Worm (Caenorhabditis elegans): ENCODE data around the gene str-18.

DNA sequence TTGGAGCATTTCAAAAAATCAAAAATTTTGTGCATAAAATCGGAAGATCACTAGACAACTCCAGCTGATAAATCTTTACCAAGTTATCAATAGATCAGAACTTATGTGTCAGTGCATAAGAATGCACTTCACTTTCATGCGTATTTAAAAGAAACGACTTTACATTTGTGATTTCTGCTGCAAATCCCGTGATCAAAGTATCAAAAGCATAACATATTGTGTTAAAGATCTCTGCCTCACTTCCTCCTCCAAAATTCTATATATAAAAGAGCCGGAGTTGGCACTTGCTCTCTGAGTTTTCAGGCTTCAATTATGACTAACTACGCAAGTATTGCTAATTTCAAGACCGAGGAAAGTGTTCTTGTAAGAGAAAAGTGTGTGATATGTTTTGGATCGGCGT is 48.1 kb downstream of the str-18 start, which contains the start of gene nhr-198:
- TF ChIP-seq cog-1 (tag; optimal IDR thresholded peaks at IDR 0.05) (no peak), ztf-23 (GFP tag; IDR thresholded peaks at IDR 0.05) (no peak), flt-1 (GFP tag; IDR thresholded peaks at IDR 0.05) (no peak), klf-2 (GFP tag; conservative IDR thresholded peaks at IDR 0.05) (no peak), T22C8.4 (GFP tag; IDR thresholded peaks at IDR 0.05) (no peak), ref-1 (GFP tag; conservative IDR thresholded peaks at IDR 0.05) (no peak), med-1 (GFP tag; optimal IDR thresholded peaks at IDR 0.05; ENCODE audit: insufficient read depth) (no peak)
